Worm (Caenorhabditis elegans) whole organism, midembryonic: ENCODE measurements around the gene F17C11.6.

Experiments used
- cog-1 ChIP-seq: sonication (generic microtip); optimal IDR thresholded peaks from 2 replicates; lab custom pipeline; 2016; ENCODE audit warnings: missing genetic modification characterization, missing compliant biosample characterization
- tab-1 ChIP-seq: fragments of 200-800 bp; sonication (Bioruptor generic); IDR thresholded peaks from 2 replicates; pipeline ENCODE4 v1.3.6; 2022; ENCODE audit warnings: missing genetic modification characterization, missing compliant biosample characterization

DNA sequence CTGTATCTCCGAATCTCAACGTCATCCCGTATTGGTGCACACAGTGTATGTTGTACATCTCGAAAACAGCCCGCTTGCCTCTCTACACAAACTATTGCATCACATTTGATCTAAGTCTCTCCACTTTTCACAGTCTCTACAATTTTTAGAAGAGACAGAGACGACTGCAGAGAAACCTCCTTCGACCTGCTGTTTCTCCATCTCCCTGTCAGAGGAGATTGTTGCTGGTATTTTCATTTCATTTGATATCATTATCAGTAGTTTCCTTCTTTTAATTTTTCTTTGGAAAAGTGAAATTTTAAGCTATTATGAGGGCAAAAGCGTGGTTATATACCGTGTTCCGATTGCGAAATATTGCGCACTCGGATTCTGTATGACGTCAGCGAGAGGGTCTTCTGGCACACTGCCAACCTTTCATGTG is 14.3 kb upstream of the F17C11.6 start:
- no peak for TF ChIP-seq tab-1
- TF ChIP-seq cog-1 (tag; lab: Kevin White, UChicago) = peak; percentile 14
